Fruit fly (Drosophila melanogaster): ENCODE results near the gene cdi.
A peak's percentile ranks its signal among the peaks of the same experiment; 100 is the strongest.

The cdi gene

dm6 chr3R:19040685-19041084 is 53.4 kb downstream of the cdi start:
- TF ChIP-seq Hr78 (GFP tag; optimal IDR thresholded peaks at IDR 0.05) (no peak), Dfd (GFP tag; optimal IDR thresholded peaks at IDR 0.05) (peak; percentile 97), Hr83 (GFP tag; optimal IDR thresholded peaks at IDR 0.05; ENCODE audit: poor library complexity, severe bottlenecking) (no peak), Abd-B (GFP tag; optimal IDR thresholded peaks at IDR 0.05) (no peak), usp (GFP tag; optimal IDR thresholded peaks at IDR 0.05) (no peak)

dm6 chr3R:19036521-19037142 is 57.4 kb downstream of the cdi start:
- TF ChIP-seq Sp1 (GFP tag; optimal IDR thresholded peaks at IDR 0.05) (no peak), Jra (GFP tag; optimal IDR thresholded peaks at IDR 0.05) (no peak), GATAd (GFP tag; optimal IDR thresholded peaks at IDR 0.05) (no peak), rgr (GFP tag; optimal IDR thresholded peaks at IDR 0.05) (no peak), ey (GFP tag; optimal IDR thresholded peaks at IDR 0.05) (no peak), h (GFP tag; optimal IDR thresholded peaks at IDR 0.05) (no peak), dmrt93B (GFP tag; optimal IDR thresholded peaks at IDR 0.05) (no peak), br (GFP tag; optimal IDR thresholded peaks at IDR 0.05) (no peak), CrebA (GFP tag; optimal IDR thresholded peaks at IDR 0.05; ENCODE audit: borderline replicate concordance) (no peak), Hnf4 (GFP tag; optimal IDR thresholded peaks at IDR 0.05) (no peak), sv (GFP tag; optimal IDR thresholded peaks at IDR 0.05) (no peak), HLH106 (tag; optimal IDR thresholded peaks at IDR 0.05) (no peak), OdsH (GFP tag; optimal IDR thresholded peaks at IDR 0.05) (no peak), tai (GFP tag; optimal IDR thresholded peaks at IDR 0.05) (no peak), brk (GFP tag; optimal IDR thresholded peaks at IDR 0.05) (no peak), dsf (GFP tag; optimal IDR thresholded peaks at IDR 0.05; ENCODE audit: borderline replicate concordance) (no peak), psq (GFP tag; optimal IDR thresholded peaks at IDR 0.05) (no peak), Hr83 (GFP tag; optimal IDR thresholded peaks at IDR 0.05; ENCODE audit: poor library complexity, severe bottlenecking) (no peak)

dm6 chr3R:19033238-19033637 is 60.8 kb downstream of the cdi start, which contains the start of gene CG6026:
CG6026 (plus strand) TSS chr3R:19033538.
- TF ChIP-seq jim (GFP tag; optimal IDR thresholded peaks at IDR 0.05) (no peak), Myc (optimal IDR thresholded peaks at IDR 0.05) (no peak), Dif (GFP tag; optimal IDR thresholded peaks at IDR 0.05; ENCODE audit: partially characterized antibody) (no peak), lola (GFP tag; optimal IDR thresholded peaks at IDR 0.05) (no peak), dl (GFP tag; optimal IDR thresholded peaks at IDR 0.05; ENCODE audit: insufficient read depth in 1 of 2, partially characterized antibody in 2 of 2) (no peak)

- TF ChIP-seq Mio (GFP tag; optimal IDR thresholded peaks at IDR 0.05) (no peak), OdsH (GFP tag; optimal IDR thresholded peaks at IDR 0.05) (peak; percentile 29), HLH106 (tag; optimal IDR thresholded peaks at IDR 0.05) (peak; percentile 75), rgr (GFP tag; optimal IDR thresholded peaks at IDR 0.05) (peak; percentile 33), Rel (GFP tag; optimal IDR thresholded peaks at IDR 0.05) (no peak), Rel (tag; optimal IDR thresholded peaks at IDR 0.05) (peak; percentile 19), dmrt93B (GFP tag; optimal IDR thresholded peaks at IDR 0.05) (peak; percentile 45), br (GFP tag; optimal IDR thresholded peaks at IDR 0.05) (no peak), psq (GFP tag; optimal IDR thresholded peaks at IDR 0.05) (peak; percentile 42), Sp1 (GFP tag; optimal IDR thresholded peaks at IDR 0.05) (peak; percentile 68), foxo (GFP tag; optimal IDR thresholded peaks at IDR 0.05) (peak in 1 of 2 experiments; percentile 54)
Measured at dm6 chr3R:19031210-19031609, 62.9 kb downstream of the cdi start, which contains the start of the genes Prp18 and CG6013. Prp18 (minus strand) TSS chr3R:19031271. CG6013 (plus strand) TSS chr3R:19031503.

- TF ChIP-seq h (GFP tag; optimal IDR thresholded peaks at IDR 0.05), result peak; percentile 86
- TF ChIP-seq Mio (GFP tag; optimal IDR thresholded peaks at IDR 0.05), result peak; percentile 25
- TF ChIP-seq brk (GFP tag; optimal IDR thresholded peaks at IDR 0.05), result no peak
- TF ChIP-seq dmrt93B (GFP tag; optimal IDR thresholded peaks at IDR 0.05), result peak; percentile 42
- TF ChIP-seq foxo (GFP tag; optimal IDR thresholded peaks at IDR 0.05), result peak in 1 of 2 experiments; percentile 94
- no peak for TF ChIP-seq dl (GFP tag; optimal IDR thresholded peaks at IDR 0.05; ENCODE audit: insufficient read depth in 1 of 2, partially characterized antibody in 2 of 2)
- TF ChIP-seq rgr (GFP tag; optimal IDR thresholded peaks at IDR 0.05), result peak; percentile 91
- no peak for TF ChIP-seq Vsx2 (GFP tag; optimal IDR thresholded peaks at IDR 0.05; ENCODE audit: partially characterized antibody)
- no peak for TF ChIP-seq Rel (GFP tag; optimal IDR thresholded peaks at IDR 0.05)
- peak; percentile 39 for TF ChIP-seq Rel (tag; optimal IDR thresholded peaks at IDR 0.05)
- TF ChIP-seq sv (GFP tag; optimal IDR thresholded peaks at IDR 0.05), result peak; percentile 69
- TF ChIP-seq Sp1 (GFP tag; optimal IDR thresholded peaks at IDR 0.05), result peak; percentile 55
- TF ChIP-seq HLH106 (tag; optimal IDR thresholded peaks at IDR 0.05), result peak; percentile 60
- TF ChIP-seq br (GFP tag; optimal IDR thresholded peaks at IDR 0.05), result peak; percentile 80
- peak; percentile 73 for TF ChIP-seq fru (GFP tag; optimal IDR thresholded peaks at IDR 0.05)
- TF ChIP-seq CG9705 (GFP tag; optimal IDR thresholded peaks at IDR 0.05), result peak; percentile 44
- TF ChIP-seq Hr83 (GFP tag; optimal IDR thresholded peaks at IDR 0.05; ENCODE audit: poor library complexity, severe bottlenecking), result peak; percentile 96
- TF ChIP-seq ey (GFP tag; optimal IDR thresholded peaks at IDR 0.05), result peak; percentile 86
- no peak for TF ChIP-seq sage (GFP tag; optimal IDR thresholded peaks at IDR 0.05)
- TF ChIP-seq psq (GFP tag; optimal IDR thresholded peaks at IDR 0.05), result peak; percentile 54
- TF ChIP-seq OdsH (GFP tag; optimal IDR thresholded peaks at IDR 0.05), result peak; percentile 83
Measured at dm6 chr3R:19028758-19029157, 65.3 kb downstream of the cdi start, which contains the start of the genes GatA and P5cr. GatA (minus strand) TSS chr3R:19028857. P5cr (plus strand) TSS chr3R:19028931.
